Fruit fly (Drosophila melanogaster) whole organism, pupa: Measurements from ENCODE around the gene CG1542.

ENCODE experiments used
- CG12605 ChIP-seq: fragments of 200-800 bp; sonication (Bioruptor generic); IDR thresholded peaks from 2 replicates; pipeline ENCODE4 v1.3.6; 2022; ENCODE audit warnings: missing biosample characterization, missing genetic modification characterization
- CG8159 ChIP-seq: fragments of 200-800 bp; sonication (Bioruptor generic); optimal IDR thresholded peaks from 3 replicates; lab custom pipeline; 2018; ENCODE audit warnings: missing biosample characterization, mild to moderate bottlenecking, missing genetic modification characterization, moderate library complexity
- CG9948 ChIP-seq: fragments of 200-800 bp; sonication (Bioruptor generic); optimal IDR thresholded peaks from 2 replicates; lab custom pipeline; 2018; ENCODE audit warnings: missing biosample characterization, mild to moderate bottlenecking, missing genetic modification characterization, moderate library complexity
- fd96Ca ChIP-seq: fragments of 200-800 bp; sonication (Bioruptor generic); IDR thresholded peaks from 3 replicates; pipeline ENCODE4 v1.3.6; 2022; ENCODE audit warnings: missing biosample characterization, missing genetic modification characterization

- TF ChIP-seq CG12605 (GFP tag; lab: Robert Waterston, UW) (no peak), CG9948 (tag; lab: Kevin White, UChicago) (no peak), CG8159 (tag; lab: Kevin White, UChicago) (no peak), fd96Ca (GFP tag; lab: Robert Waterston, UW) (no peak)
Observed at dm6 chr3R:31245785-31246184, 32.5 kb downstream of the CG1542 start.
